Fruit fly (Drosophila melanogaster) whole organism, embryonic: ENCODE measurements around the gene Dtg.

Experiments used
- Aef1 ChIP-seq: fragments of 200-800 bp; sonication (Bioruptor generic); IDR thresholded peaks from 3 replicates; pipeline ENCODE4 v1.3.6; 2022; ENCODE audit warnings: missing biosample characterization, missing genetic modification characterization
- Awh ChIP-seq: fragments of 200-800 bp; sonication (Bioruptor generic); IDR thresholded peaks from 2 replicates; pipeline ENCODE4, ENCODE4 v1.3.6; 2022; ENCODE audit warnings: missing biosample characterization, missing genetic modification characterization
- B-H1 ChIP-seq: fragments of 200-800 bp; sonication (Bioruptor generic); IDR thresholded peaks from 3 replicates; pipeline ENCODE4 v1.3.6; 2022; ENCODE audit warnings: missing biosample characterization, missing genetic modification characterization
- CG11398 ChIP-seq: fragments of 200-800 bp; sonication (Bioruptor generic); optimal IDR thresholded peaks from 2 replicates; lab custom pipeline; 2016; ENCODE audit warnings: missing biosample characterization, missing genetic modification characterization
- CG11695 ChIP-seq: fragments of 200-800 bp; sonication (Bioruptor generic); IDR thresholded peaks from 3 replicates; pipeline ENCODE4 v1.3.6; 2022; ENCODE audit warnings: missing biosample characterization, missing genetic modification characterization
- CG1233 ChIP-seq: fragments of 200-800 bp; sonication (Bioruptor generic); optimal IDR thresholded peaks from 4 replicates; lab custom pipeline; 2018; ENCODE audit warnings: missing biosample characterization, mild to moderate bottlenecking, missing genetic modification characterization
- CG13775 ChIP-seq: fragments of 200-800 bp; sonication (Bioruptor generic); optimal IDR thresholded peaks from 3 replicates; lab custom pipeline; 2017; ENCODE audit warnings: missing biosample characterization, mild to moderate bottlenecking, missing genetic modification characterization
- CG1529 ChIP-seq: fragments of 200-800 bp; sonication (Bioruptor generic); optimal IDR thresholded peaks from 3 replicates; lab custom pipeline; 2018; ENCODE audit warnings: missing biosample characterization, missing genetic modification characterization
- CG1603 ChIP-seq: fragments of 200-800 bp; sonication (Bioruptor generic); optimal IDR thresholded peaks from 2 replicates; lab custom pipeline; 2019; ENCODE audit warnings: missing biosample characterization, mild to moderate bottlenecking, missing genetic modification characterization, moderate library complexity
- CG16779 ChIP-seq: fragments of 200-800 bp; sonication (Bioruptor generic); IDR thresholded peaks from 2 replicates; pipeline ENCODE4 v1.3.6; 2022; ENCODE audit warnings: missing biosample characterization, missing genetic modification characterization
- CG17912 ChIP-seq: fragments of 200-800 bp; sonication (Bioruptor generic); optimal IDR thresholded peaks from 2 replicates; lab custom pipeline; 2018; ENCODE audit warnings: missing biosample characterization, mild to moderate bottlenecking, missing genetic modification characterization
- CG2120 ChIP-seq: fragments of 200-800 bp; sonication (Bioruptor generic); optimal IDR thresholded peaks from 3 replicates; lab custom pipeline; 2016; ENCODE audit warnings: missing biosample characterization, missing genetic modification characterization
- CG2712 ChIP-seq: fragments of 200-800 bp; optimal IDR thresholded peaks from 3 replicates; lab custom pipeline; 2019; ENCODE audit warnings: missing biosample characterization, mild to moderate bottlenecking, missing genetic modification characterization, moderate library complexity
- CG32532 ChIP-seq: fragments of 200-800 bp; sonication (Bioruptor generic); IDR thresholded peaks from 2 replicates; pipeline ENCODE4 v1.3.6; 2022; ENCODE audit warnings: missing biosample characterization, missing genetic modification characterization
- CG34224 ChIP-seq: fragments of 200-800 bp; sonication (Bioruptor generic); IDR thresholded peaks from 3 replicates; pipeline ENCODE4 v1.3.6; 2022; ENCODE audit warnings: missing biosample characterization, missing genetic modification characterization; ENCODE audit not compliant: partially characterized antibody
- CG34376 ChIP-seq: fragments of 200-800 bp; sonication (Bioruptor generic); optimal IDR thresholded peaks from 2 replicates; lab custom pipeline; 2018; ENCODE audit warnings: missing biosample characterization, mild to moderate bottlenecking, missing genetic modification characterization
- CG5953 ChIP-seq: fragments of 200-800 bp; sonication (Bioruptor generic); IDR thresholded peaks from 2 replicates; pipeline ENCODE4 v1.3.6; 2022; ENCODE audit warnings: missing biosample characterization, missing genetic modification characterization
- CG6175 ChIP-seq: fragments of 200-800 bp; sonication (Bioruptor generic); IDR thresholded peaks from 3 replicates; pipeline ENCODE4 v1.3.6; 2022; ENCODE audit warnings: missing biosample characterization, missing genetic modification characterization
- CG7786 ChIP-seq: fragments of 200-800 bp; sonication (Bioruptor generic); optimal IDR thresholded peaks from 2 replicates; lab custom pipeline; 2016; ENCODE audit warnings: missing biosample characterization, missing genetic modification characterization
- CG7963 ChIP-seq: fragments of 200-800 bp; sonication (Bioruptor generic); IDR thresholded peaks from 3 replicates; pipeline ENCODE4 v1.3.6; 2022; ENCODE audit warnings: missing biosample characterization, missing genetic modification characterization; ENCODE audit not compliant: partially characterized antibody
- CG8290 ChIP-seq, 3 experiments: fragments of 200-800 bp; sonication (Bioruptor generic); optimal IDR thresholded peaks; 2 replicates each; lab custom pipeline; 2016 to 2019; ENCODE audit warnings: missing biosample characterization in 3 of 3, missing genetic modification characterization in 3 of 3, mild to moderate bottlenecking in 2 of 3, moderate library complexity in 1 of 3
- CG8478 ChIP-seq: fragments of >200 bp; optimal IDR thresholded peaks from 2 replicates; lab custom pipeline; 2018
- CHES-1-like ChIP-seq: fragments of 200-800 bp; sonication (Bioruptor generic); optimal IDR thresholded peaks from 2 replicates; lab custom pipeline; 2016; ENCODE audit warnings: missing biosample characterization, missing genetic modification characterization
- Dfd ChIP-seq, 2 experiments: fragments of >200 bp; optimal IDR thresholded peaks; 2 replicates each; lab custom pipeline; 2017; ENCODE audit warnings: missing biosample characterization in 2 of 2, missing genetic modification characterization in 2 of 2
- Ets97D ChIP-seq: fragments of 200-800 bp; sonication (Bioruptor generic); optimal IDR thresholded peaks from 3 replicates; lab custom pipeline; 2016; ENCODE audit warnings: missing biosample characterization, missing genetic modification characterization
- Hey ChIP-seq: fragments of 200-800 bp; sonication (Bioruptor generic); optimal IDR thresholded peaks from 3 replicates; lab custom pipeline; 2018; ENCODE audit warnings: missing biosample characterization, mild to moderate bottlenecking, missing genetic modification characterization
- Lim3 ChIP-seq: fragments of 200-800 bp; sonication (Bioruptor generic); IDR thresholded peaks from 2 replicates; pipeline ENCODE4 v1.3.6; 2022; ENCODE audit warnings: missing biosample characterization, missing genetic modification characterization
- MESR4 ChIP-seq: fragments of 200-800 bp; sonication (Bioruptor generic); optimal IDR thresholded peaks from 2 replicates; lab custom pipeline; 2018; ENCODE audit warnings: missing biosample characterization, mild to moderate bottlenecking, missing genetic modification characterization, moderate library complexity
- Max ChIP-seq: fragments of 200-800 bp; sonication (Bioruptor generic); optimal IDR thresholded peaks from 2 replicates; lab custom pipeline; 2016; ENCODE audit warnings: missing biosample characterization, mild to moderate bottlenecking, missing genetic modification characterization
- Myb ChIP-seq: fragments of 200-800 bp; sonication (Bioruptor generic); optimal IDR thresholded peaks from 2 replicates; lab custom pipeline; 2016; ENCODE audit warnings: missing biosample characterization, missing genetic modification characterization
- NK7.1 ChIP-seq: fragments of 200-800 bp; sonication (Bioruptor generic); optimal IDR thresholded peaks from 3 replicates; lab custom pipeline; 2016; ENCODE audit warnings: missing biosample characterization, missing genetic modification characterization
- Nf-YA ChIP-seq: fragments of 200-800 bp; sonication (Bioruptor generic); IDR thresholded peaks from 2 replicates; pipeline ENCODE4 v1.3.6; 2022; ENCODE audit warnings: missing biosample characterization, missing genetic modification characterization
- Sin3A ChIP-seq: fragments of >200 bp; optimal IDR thresholded peaks from 2 replicates; lab custom pipeline; 2018
- Sox102F ChIP-seq: fragments of 200-800 bp; sonication (Bioruptor generic); optimal IDR thresholded peaks from 2 replicates; lab custom pipeline; 2018; ENCODE audit warnings: missing biosample characterization, mild to moderate bottlenecking, missing genetic modification characterization, moderate library complexity
- Vsx1 ChIP-seq: fragments of 200-800 bp; sonication (Bioruptor generic); optimal IDR thresholded peaks from 2 replicates; lab custom pipeline; 2017; ENCODE audit warnings: missing biosample characterization, mild to moderate bottlenecking, missing genetic modification characterization, missing genetic modification reagents
- al ChIP-seq: fragments of 200-800 bp; sonication (Bioruptor generic); IDR thresholded peaks from 2 replicates; pipeline ENCODE4 v1.3.6; 2022; ENCODE audit warnings: missing biosample characterization, missing genetic modification characterization
- br ChIP-seq: fragments of >200 bp; optimal IDR thresholded peaks from 2 replicates; lab custom pipeline; 2017
- caup ChIP-seq: fragments of 200-800 bp; sonication (Bioruptor generic); optimal IDR thresholded peaks from 3 replicates; lab custom pipeline; 2017; ENCODE audit warnings: missing biosample characterization, mild to moderate bottlenecking, missing genetic modification characterization, moderate library complexity; ENCODE audit not compliant: severe bottlenecking
- chm ChIP-seq: fragments of 200-800 bp; sonication (Bioruptor generic); IDR thresholded peaks from 2 replicates; pipeline ENCODE4 v1.3.6; 2022; ENCODE audit warnings: missing biosample characterization, missing genetic modification characterization
- corto ChIP-seq: fragments of 200-800 bp; sonication (Bioruptor generic); optimal IDR thresholded peaks from 2 replicates; lab custom pipeline; 2016; ENCODE audit warnings: missing biosample characterization, mild to moderate bottlenecking, missing genetic modification characterization, moderate library complexity
- emc ChIP-seq: fragments of 200-800 bp; sonication (Bioruptor generic); optimal IDR thresholded peaks from 2 replicates; lab custom pipeline; 2016; ENCODE audit warnings: missing biosample characterization, missing genetic modification characterization
- en ChIP-seq: fragments of 200-800 bp; sonication (Bioruptor generic); optimal IDR thresholded peaks from 2 replicates; lab custom pipeline; 2016; ENCODE audit warnings: missing biosample characterization, missing genetic modification characterization
- fd64A ChIP-seq: fragments of 200-800 bp; sonication (Bioruptor generic); optimal IDR thresholded peaks from 3 replicates; lab custom pipeline; 2018; ENCODE audit warnings: missing biosample characterization, mild to moderate bottlenecking, missing genetic modification characterization
- luna ChIP-seq: fragments of 200-800 bp; sonication (Bioruptor generic); optimal IDR thresholded peaks from 2 replicates; lab custom pipeline; 2016; ENCODE audit warnings: missing biosample characterization, missing genetic modification characterization
- pnt ChIP-seq: fragments of 200-800 bp; sonication (Bioruptor generic); optimal IDR thresholded peaks from 3 replicates; lab custom pipeline; 2016; ENCODE audit warnings: missing biosample characterization, missing genetic modification characterization
- sc ChIP-seq, 3 experiments: fragments of >200 bp in 2 of 3; fragments of 200-800 bp in 1 of 3; sonication (Bioruptor generic) in 1 of 3; optimal IDR thresholded peaks; 2 replicates in 2 of 3; 3 replicates in 1 of 3; lab custom pipeline; 2017; ENCODE audit warnings: mild to moderate bottlenecking in 1 of 3, missing biosample characterization in 1 of 3, missing genetic modification characterization in 1 of 3, missing genetic modification reagents in 1 of 3
- sim ChIP-seq: fragments of 200-800 bp; sonication (Bioruptor generic); IDR thresholded peaks from 2 replicates; pipeline ENCODE4 v1.3.6; 2022; ENCODE audit warnings: missing biosample characterization, missing genetic modification characterization
- tin ChIP-seq: fragments of 200-800 bp; sonication (Bioruptor generic); optimal IDR thresholded peaks from 3 replicates; lab custom pipeline; 2016; ENCODE audit warnings: missing biosample characterization, missing genetic modification characterization
- unc-4 ChIP-seq: fragments of 200-800 bp; sonication (Bioruptor generic); IDR thresholded peaks from 2 replicates; pipeline ENCODE4 v1.3.6; 2022; ENCODE audit warnings: missing biosample characterization, missing genetic modification characterization; ENCODE audit not compliant: partially characterized antibody
- wor ChIP-seq: fragments of 200-800 bp; sonication (Bioruptor generic); IDR thresholded peaks from 2 replicates; pipeline ENCODE4 v1.3.6; 2022; ENCODE audit warnings: missing biosample characterization, missing genetic modification characterization

The Dtg gene

dm6 chr3R:12653511-12654252, 5.8 kb downstream of the Dtg start (continued):
- TF ChIP-seq CG7963 (GFP tag; lab: Robert Waterston, UW) (no peak), caup (peak; percentile 60), Nf-YA (GFP tag; lab: Robert Waterston, UW) (peak; percentile 65), br (lab: Kevin White, UChicago) (no peak), CG5953 (GFP tag; lab: Robert Waterston, UW) (peak; percentile 76), CG2120 (GFP tag; lab: Kevin White, UChicago) (peak; percentile 79), CG11398 (GFP tag; lab: Kevin White, UChicago) (peak; percentile 71), CG1603 (tag; lab: Kevin White, UChicago) (peak; percentile 84), sc (optimal IDR thresholded peaks at IDR 0.05; lab: Kevin White, UChicago) (no peak), sc (GFP tag; optimal IDR thresholded peaks at IDR 0.05; lab: Kevin White, UChicago) (peak; percentile 64), Lim3 (GFP tag; lab: Robert Waterston, UW) (peak; percentile 67), fd64A (GFP tag; lab: Kevin White, UChicago) (peak; percentile 52), CG7786 (GFP tag; lab: Kevin White, UChicago) (peak; percentile 84), tin (peak; percentile 74), CG34224 (GFP tag; lab: Robert Waterston, UW) (peak; percentile 17; the same call in 1 of the 3 replicates), al (peak; percentile 80), chm (GFP tag; lab: Robert Waterston, UW) (no peak; the same call in 1 of the 2 replicates), CG17912 (GFP tag; lab: Kevin White, UChicago) (no peak), CG8478 (lab: Kevin White, UChicago) (no peak), Sin3A (lab: Kevin White, UChicago) (no peak), pnt (GFP tag; lab: Kevin White, UChicago) (peak; percentile 78), luna (GFP tag; lab: Kevin White, UChicago) (peak; percentile 47), CG6175 (GFP tag; lab: Robert Waterston, UW) (peak; percentile 8; the same call in 1 of the 3 replicates), unc-4 (GFP tag; lab: Robert Waterston, UW) (no peak), CG2712 (tag; lab: Kevin White, UChicago) (peak; percentile 81), CG11695 (GFP tag; lab: Robert Waterston, UW) (peak; percentile 85; the same call in 2 of the 3 replicates), B-H1 (GFP tag; lab: Robert Waterston, UW) (peak; percentile 72), NK7.1 (peak; percentile 47), CG8290 (GFP tag; optimal IDR thresholded peaks at IDR 0.05; lab: Kevin White, UChicago) (no peak), CG8290 (tag; optimal IDR thresholded peaks at IDR 0.05; lab: Kevin White, UChicago) (peak in 1 of 2 experiments; percentile 76), Max (GFP tag; lab: Kevin White, UChicago) (peak; percentile 53), Dfd (GFP tag; optimal IDR thresholded peaks at IDR 0.05; lab: Kevin White, UChicago) (no peak), Aef1 (GFP tag; lab: Robert Waterston, UW) (peak; percentile 87), Awh (peak; percentile 73; the same call in 1 of the 2 replicates), Ets97D (peak; percentile 31), Sox102F (peak; percentile 95), MESR4 (GFP tag; lab: Kevin White, UChicago) (no peak), wor (GFP tag; lab: Robert Waterston, UW) (peak; percentile 92), CG13775 (GFP tag; lab: Kevin White, UChicago) (peak; percentile 76), Vsx1 (GFP tag; lab: Kevin White, UChicago) (peak; percentile 27), Hey (no peak), en (GFP tag; lab: Kevin White, UChicago) (peak; percentile 45), CG16779 (GFP tag; lab: Robert Waterston, UW) (no peak), CG1529 (peak; percentile 83), CG1233 (peak; percentile 63), corto (GFP tag; lab: Kevin White, UChicago) (no peak), emc (peak; percentile 52), Myb (GFP tag; lab: Kevin White, UChicago) (peak; percentile 61), CG34376 (peak; percentile 31), CG32532 (peak; percentile 77), sim (GFP tag; lab: Robert Waterston, UW) (0 out of 2 replicates have a peak, but pooled peaks have one; percentile 55), CHES-1-like (peak; percentile 73)
